Fruit fly (Drosophila melanogaster) whole organism, embryonic: ENCODE results near the gene CG10508.

Source experiments
- CG10147 ChIP-seq: fragments of 200-800 bp; sonication (Bioruptor generic); optimal IDR thresholded peaks from 2 replicates; lab custom pipeline; 2019; ENCODE audit warnings: missing biosample characterization, mild to moderate bottlenecking, missing genetic modification characterization, moderate library complexity
- CG11504 ChIP-seq: fragments of 200-800 bp; sonication (Bioruptor generic); optimal IDR thresholded peaks from 3 replicates; lab custom pipeline; 2019; ENCODE audit warnings: missing biosample characterization, mild to moderate bottlenecking, missing genetic modification characterization, moderate library complexity
- CG11723 ChIP-seq: fragments of 200-800 bp; sonication (Bioruptor generic); optimal IDR thresholded peaks from 2 replicates; lab custom pipeline; 2017; ENCODE audit warnings: missing biosample characterization, mild to moderate bottlenecking, missing genetic modification characterization
- CG12104 ChIP-seq: fragments of 200-800 bp; sonication (Bioruptor generic); optimal IDR thresholded peaks from 3 replicates; lab custom pipeline; 2016; ENCODE audit warnings: missing biosample characterization, missing genetic modification characterization
- CG13123 ChIP-seq: fragments of 200-800 bp; sonication (Bioruptor generic); optimal IDR thresholded peaks from 2 replicates; lab custom pipeline; 2016; ENCODE audit warnings: missing biosample characterization, missing genetic modification characterization
- CG13624 ChIP-seq: fragments of 200-800 bp; sonication (Bioruptor generic); optimal IDR thresholded peaks from 2 replicates; lab custom pipeline; 2016; ENCODE audit warnings: missing biosample characterization, missing genetic modification characterization
- CG13775 ChIP-seq: fragments of 200-800 bp; sonication (Bioruptor generic); optimal IDR thresholded peaks from 3 replicates; lab custom pipeline; 2017; ENCODE audit warnings: missing biosample characterization, mild to moderate bottlenecking, missing genetic modification characterization
- CG15479 ChIP-seq: fragments of 200-800 bp; sonication (Bioruptor generic); optimal IDR thresholded peaks from 3 replicates; lab custom pipeline; 2019; ENCODE audit warnings: missing biosample characterization, mild to moderate bottlenecking, missing genetic modification characterization, moderate library complexity
- CG17802 ChIP-seq: fragments of 200-800 bp; sonication (Bioruptor generic); optimal IDR thresholded peaks from 2 replicates; lab custom pipeline; 2018; ENCODE audit warnings: missing biosample characterization, mild to moderate bottlenecking, missing genetic modification characterization, moderate library complexity
- CG18599 ChIP-seq: fragments of 200-800 bp; sonication (Bioruptor generic); optimal IDR thresholded peaks from 3 replicates; lab custom pipeline; 2017; ENCODE audit warnings: missing biosample characterization, missing genetic modification characterization, mild to moderate bottlenecking, moderate library complexity, missing genetic modification reagents
- CG18764 ChIP-seq: fragments of 200-800 bp; sonication (Bioruptor generic); optimal IDR thresholded peaks from 3 replicates; lab custom pipeline; 2016; ENCODE audit warnings: missing biosample characterization, missing genetic modification characterization
- CG3065 ChIP-seq: fragments of 200-800 bp; sonication (Bioruptor generic); optimal IDR thresholded peaks from 2 replicates; lab custom pipeline; 2016; ENCODE audit warnings: missing biosample characterization, missing genetic modification characterization
- CG32532 ChIP-seq: fragments of 200-800 bp; sonication (Bioruptor generic); IDR thresholded peaks from 2 replicates; pipeline ENCODE4 v1.3.6; 2022; ENCODE audit warnings: missing biosample characterization, missing genetic modification characterization
- CG3838 ChIP-seq: fragments of 200-800 bp; sonication (Bioruptor generic); optimal IDR thresholded peaks from 3 replicates; lab custom pipeline; 2016; ENCODE audit warnings: missing biosample characterization, missing genetic modification characterization
- CG4820 ChIP-seq: fragments of 200-800 bp; sonication (Bioruptor generic); optimal IDR thresholded peaks from 3 replicates; lab custom pipeline; 2016; ENCODE audit warnings: missing biosample characterization, missing genetic modification characterization
- CG6254 ChIP-seq: fragments of 200-800 bp; sonication (Bioruptor generic); optimal IDR thresholded peaks from 3 replicates; lab custom pipeline; 2017; ENCODE audit warnings: mild to moderate bottlenecking, missing biosample characterization, missing genetic modification reagents, missing genetic modification characterization
- CG7271 ChIP-seq: fragments of 200-800 bp; sonication (Bioruptor generic); optimal IDR thresholded peaks from 2 replicates; lab custom pipeline; 2018; ENCODE audit warnings: missing biosample characterization, mild to moderate bottlenecking, missing genetic modification characterization, moderate library complexity
- CG8281 ChIP-seq: fragments of 200-800 bp; sonication (Bioruptor generic); optimal IDR thresholded peaks from 2 replicates; lab custom pipeline; 2018; ENCODE audit warnings: missing biosample characterization, mild to moderate bottlenecking, missing genetic modification characterization, moderate library complexity
- Deaf1 ChIP-seq: fragments of 200-800 bp; optimal IDR thresholded peaks from 3 replicates; lab custom pipeline; 2019; ENCODE audit warnings: missing biosample characterization, mild to moderate bottlenecking, missing genetic modification characterization, moderate library complexity
- ERR ChIP-seq: fragments of 200-800 bp; sonication (Bioruptor generic); optimal IDR thresholded peaks from 2 replicates; lab custom pipeline; 2016; ENCODE audit warnings: missing biosample characterization, missing genetic modification characterization
- Gsc ChIP-seq: fragments of 200-800 bp; sonication (Bioruptor generic); IDR thresholded peaks from 2 replicates; pipeline ENCODE4 v1.3.6; 2022; ENCODE audit warnings: missing biosample characterization, missing genetic modification characterization
- Jarid2 ChIP-seq: fragments of 200-800 bp; sonication (Bioruptor generic); optimal IDR thresholded peaks from 3 replicates; lab custom pipeline; 2017; ENCODE audit warnings: mild to moderate bottlenecking, missing biosample characterization, missing genetic modification reagents, missing genetic modification characterization
- Kr ChIP-seq: fragments of 200-800 bp; sonication (Bioruptor generic); optimal IDR thresholded peaks from 2 replicates; lab custom pipeline; 2017; ENCODE audit warnings: missing biosample characterization, mild to moderate bottlenecking, missing genetic modification characterization
- Med ChIP-seq: fragments of 200-800 bp; sonication (Bioruptor generic); peaks from one replicate; lab custom pipeline; 2016; ENCODE audit warnings: missing biosample characterization, missing genetic modification characterization, mild to moderate bottlenecking, inconsistent platforms, moderate library complexity
- Opbp ChIP-seq: fragments of 200-800 bp; sonication (Bioruptor generic); IDR thresholded peaks from 3 replicates; pipeline ENCODE4 v1.3.6; 2022; ENCODE audit warnings: missing biosample characterization, missing genetic modification characterization; ENCODE audit not compliant: partially characterized antibody
- Sox100B ChIP-seq: fragments of 200-800 bp; sonication (Bioruptor generic); optimal IDR thresholded peaks from 3 replicates; lab custom pipeline; 2018; ENCODE audit warnings: missing biosample characterization, mild to moderate bottlenecking, missing genetic modification characterization
- Spps ChIP-seq: fragments of 200-800 bp; sonication (Bioruptor generic); optimal IDR thresholded peaks from 2 replicates; lab custom pipeline; 2018; ENCODE audit warnings: missing biosample characterization, mild to moderate bottlenecking, missing genetic modification characterization
- Stat92E ChIP-seq, 3 experiments: fragments of >200 bp in 2 of 3; fragments of 200-800 bp in 1 of 3; sonication (Bioruptor generic) in 1 of 3; optimal IDR thresholded peaks; 2 replicates each; lab custom pipeline; 2017 to 2019; ENCODE audit warnings: missing biosample characterization in 3 of 3, missing genetic modification characterization in 3 of 3, mild to moderate bottlenecking in 1 of 3, moderate library complexity in 1 of 3
- Xbp1 ChIP-seq: fragments of 200-800 bp; sonication (Bioruptor generic); optimal IDR thresholded peaks from 3 replicates; lab custom pipeline; 2016; ENCODE audit warnings: missing biosample characterization, mild to moderate bottlenecking, missing genetic modification characterization
- abd-A ChIP-seq: fragments of 200-800 bp; sonication (Bioruptor generic); optimal IDR thresholded peaks from 3 replicates; lab custom pipeline; 2019; ENCODE audit warnings: missing biosample characterization, mild to moderate bottlenecking, missing genetic modification characterization, moderate library complexity
- ato ChIP-seq: fragments of 200-800 bp; sonication (Bioruptor generic); IDR thresholded peaks from 2 replicates; pipeline ENCODE4 v1.3.6; 2022; ENCODE audit warnings: missing biosample characterization, missing genetic modification characterization; ENCODE audit not compliant: partially characterized antibody
- bowl ChIP-seq: fragments of 200-800 bp; sonication (Bioruptor generic); IDR thresholded peaks from 2 replicates; pipeline ENCODE4 v1.3.6; 2022; ENCODE audit warnings: missing biosample characterization, missing genetic modification characterization
- chn ChIP-seq: fragments of 200-800 bp; sonication (Bioruptor generic); optimal IDR thresholded peaks from 2 replicates; lab custom pipeline; 2016; ENCODE audit warnings: missing biosample characterization, missing genetic modification characterization
- crol ChIP-seq: fragments of 200-800 bp; sonication (Bioruptor generic); IDR thresholded peaks from 2 replicates; pipeline ENCODE4 v1.3.6; 2022; ENCODE audit warnings: missing biosample characterization, missing genetic modification characterization
- dan ChIP-seq: fragments of 200-800 bp; sonication (Bioruptor generic); IDR thresholded peaks from 2 replicates; pipeline ENCODE4 v1.3.6; 2022; ENCODE audit warnings: missing biosample characterization, missing genetic modification characterization
- h ChIP-seq: fragments of >200 bp; optimal IDR thresholded peaks from 2 replicates; lab custom pipeline; 2017
- ham ChIP-seq: fragments of 200-800 bp; sonication (Bioruptor generic); IDR thresholded peaks from 2 replicates; pipeline ENCODE4 v1.3.6; 2022; ENCODE audit warnings: missing biosample characterization, missing genetic modification characterization
- insv ChIP-seq, 2 experiments: fragments of 200-800 bp; sonication (Bioruptor generic); optimal IDR thresholded peaks; 3 replicates each; lab custom pipeline; 2016 to 2018; ENCODE audit warnings: missing biosample characterization in 2 of 2, missing genetic modification characterization in 2 of 2
- klu ChIP-seq: fragments of 200-800 bp; sonication (Bioruptor generic); IDR thresholded peaks from 2 replicates; pipeline ENCODE4 v1.3.6; 2022; ENCODE audit warnings: missing biosample characterization, missing genetic modification characterization
- kni ChIP-seq: fragments of 200-800 bp; sonication (Bioruptor generic); optimal IDR thresholded peaks from 3 replicates; lab custom pipeline; 2017; ENCODE audit warnings: mild to moderate bottlenecking, missing biosample characterization, missing genetic modification reagents, missing genetic modification characterization
- knrl ChIP-seq: fragments of 200-800 bp; sonication (Bioruptor generic); IDR thresholded peaks from 3 replicates; pipeline ENCODE4 v1.3.6; 2022; ENCODE audit warnings: missing biosample characterization, missing genetic modification characterization; ENCODE audit not compliant: partially characterized antibody
- lab ChIP-seq: fragments of 200-800 bp; sonication (Bioruptor generic); optimal IDR thresholded peaks from 3 replicates; lab custom pipeline; 2017; ENCODE audit warnings: missing biosample characterization, missing genetic modification characterization, mild to moderate bottlenecking, moderate library complexity, missing genetic modification reagents
- pros ChIP-seq: fragments of 200-800 bp; sonication (Bioruptor generic); optimal IDR thresholded peaks from 3 replicates; lab custom pipeline; 2019; ENCODE audit warnings: missing biosample characterization, mild to moderate bottlenecking, missing genetic modification characterization, moderate library complexity
- pum ChIP-seq: fragments of 200-800 bp; sonication (Bioruptor generic); optimal IDR thresholded peaks from 2 replicates; lab custom pipeline; 2016; ENCODE audit warnings: missing biosample characterization, missing genetic modification characterization
- sc ChIP-seq, 3 experiments: fragments of >200 bp in 2 of 3; fragments of 200-800 bp in 1 of 3; sonication (Bioruptor generic) in 1 of 3; optimal IDR thresholded peaks; 2 replicates in 2 of 3; 3 replicates in 1 of 3; lab custom pipeline; 2017; ENCODE audit warnings: mild to moderate bottlenecking in 1 of 3, missing biosample characterization in 1 of 3, missing genetic modification characterization in 1 of 3, missing genetic modification reagents in 1 of 3
- so ChIP-seq: fragments of 200-800 bp; sonication (Bioruptor generic); IDR thresholded peaks from 3 replicates; pipeline ENCODE4 v1.3.6; 2022; ENCODE audit warnings: missing biosample characterization, missing genetic modification characterization
- tgo ChIP-seq: fragments of 200-800 bp; sonication (Bioruptor generic); IDR thresholded peaks from 3 replicates; pipeline ENCODE4 v1.3.6; 2022; ENCODE audit warnings: missing biosample characterization, missing genetic modification characterization
- tup ChIP-seq: fragments of 200-800 bp; sonication (Bioruptor generic); optimal IDR thresholded peaks from 2 replicates; lab custom pipeline; 2016; ENCODE audit warnings: missing biosample characterization, mild to moderate bottlenecking, missing genetic modification characterization, moderate library complexity

CG10508 gene

DNA sequence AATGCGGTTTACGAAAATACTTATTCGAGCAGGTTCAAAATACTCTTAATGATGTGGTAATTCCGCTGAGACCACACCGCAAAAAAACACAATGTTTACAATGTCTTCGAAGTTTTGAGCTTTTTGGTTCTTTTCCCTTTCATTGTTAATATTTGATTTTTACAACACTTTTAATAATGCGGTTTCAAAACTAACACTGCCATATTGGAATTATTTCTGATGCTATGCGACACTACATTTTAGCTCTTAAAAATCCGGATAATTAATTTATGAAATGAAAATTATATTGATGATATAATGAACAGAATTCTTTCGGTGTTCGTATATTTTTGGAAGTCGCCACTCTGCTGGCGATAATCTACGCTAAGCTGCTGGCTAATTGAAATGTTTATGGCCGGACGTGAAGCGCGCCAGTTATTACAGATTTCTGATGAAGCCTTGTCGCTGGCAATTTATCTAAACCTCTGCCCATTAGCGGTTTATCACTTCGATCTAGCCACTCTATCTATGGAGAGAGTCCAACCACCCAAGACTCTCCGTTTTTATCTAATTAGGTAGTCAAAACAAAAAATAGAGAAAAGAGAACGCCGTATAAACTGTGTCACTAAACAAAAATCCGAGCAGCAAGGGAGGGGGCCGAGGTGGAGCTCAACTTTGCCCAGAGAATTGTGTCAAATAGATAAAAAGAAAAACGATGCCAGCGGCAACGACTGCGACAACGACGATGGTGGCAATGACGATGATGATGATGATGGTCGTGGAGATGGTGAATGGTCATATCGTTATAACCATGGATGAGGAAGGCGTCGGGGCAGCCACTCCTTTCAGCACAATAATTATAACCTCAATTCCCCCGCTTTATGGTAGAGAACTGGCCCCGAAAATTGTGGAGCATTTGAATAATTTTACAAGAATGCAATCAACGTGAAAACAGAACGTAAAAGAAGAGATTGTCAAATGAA lies 46.3 kb downstream of the CG10508 start (continued):
- TF ChIP-seq Stat92E (GFP tag; optimal IDR thresholded peaks at IDR 0.05; lab: Kevin White, UChicago) (peak in 1 of 3 experiments; percentile 4), lab (no peak), CG11723 (no peak), Kr (GFP tag; lab: Kevin White, UChicago) (no peak), tgo (GFP tag; lab: Robert Waterston, UW) (no peak), insv (GFP tag; optimal IDR thresholded peaks at IDR 0.05; lab: Kevin White, UChicago) (no peak), Gsc (GFP tag; lab: Robert Waterston, UW) (no peak), CG13624 (GFP tag; lab: Kevin White, UChicago) (no peak), Jarid2 (GFP tag; lab: Kevin White, UChicago) (no peak), CG18599 (GFP tag; lab: Kevin White, UChicago) (no peak), Deaf1 (tag; lab: Kevin White, UChicago) (peak; percentile 16), CG13775 (no peak), ato (GFP tag; lab: Robert Waterston, UW) (no peak), tup (no peak), CG12104 (GFP tag; lab: Kevin White, UChicago) (no peak), so (no peak), abd-A (tag; lab: Kevin White, UChicago) (peak; percentile 81), bowl (GFP tag; lab: Robert Waterston, UW) (no peak), CG3838 (GFP tag; lab: Kevin White, UChicago) (no peak), Sox100B (GFP tag; lab: Kevin White, UChicago) (peak; percentile 20), CG15479 (GFP tag; lab: Kevin White, UChicago) (no peak), dan (GFP tag; lab: Robert Waterston, UW) (no peak), CG8281 (tag; lab: Kevin White, UChicago) (no peak), CG4820 (GFP tag; lab: Kevin White, UChicago) (no peak), CG6254 (no peak), crol (GFP tag; lab: Robert Waterston, UW) (peak; percentile 58), klu (GFP tag; lab: Robert Waterston, UW) (no peak), Med (GFP tag; lab: Kevin White, UChicago) (peak; percentile 38), CG7271 (tag; lab: Kevin White, UChicago) (no peak), h (lab: Kevin White, UChicago) (no peak), ERR (GFP tag; lab: Kevin White, UChicago) (no peak), Spps (no peak), pum (GFP tag; lab: Kevin White, UChicago) (no peak), CG11504 (peak; percentile 15), kni (peak; percentile 69), CG17802 (tag; lab: Kevin White, UChicago) (no peak), CG3065 (GFP tag; lab: Kevin White, UChicago) (no peak), ham (no peak), CG18764 (GFP tag; lab: Kevin White, UChicago) (no peak), sc (optimal IDR thresholded peaks at IDR 0.05; lab: Kevin White, UChicago) (no peak), sc (GFP tag; optimal IDR thresholded peaks at IDR 0.05; lab: Kevin White, UChicago) (no peak), Xbp1 (GFP tag; lab: Kevin White, UChicago) (no peak), chn (GFP tag; lab: Kevin White, UChicago) (no peak), CG10147 (GFP tag; lab: Kevin White, UChicago) (no peak), pros (GFP tag; lab: Kevin White, UChicago) (peak; percentile 10), CG13123 (GFP tag; lab: Kevin White, UChicago) (no peak), Opbp (GFP tag; lab: Robert Waterston, UW) (no peak), knrl (GFP tag; lab: Robert Waterston, UW) (no peak), CG32532 (GFP tag; lab: Robert Waterston, UW) (no peak)
